Worm (Caenorhabditis elegans) whole organism, dauer: Measurements from ENCODE around the gene vps-2.
"Not testable (repeated sequence)": the region's sequence is repeated elsewhere in the genome, so short reads cannot be mapped to it uniquely, and the experiment has no call there.

Source experiments
- unc-62 ChIP-seq: sonication (generic microtip); optimal IDR thresholded peaks from 2 replicates; lab custom pipeline; 2017; ENCODE audit warnings: missing biosample characterization, missing genetic modification reagents, missing genetic modification characterization

The vps-2 gene

ce11 chrII:12790392-12790791 is 22.4 kb upstream of the vps-2 start:
- no peak for TF ChIP-seq unc-62

ce11 chrII:12789497-12789896 is 21.5 kb upstream of the vps-2 start:
- TF ChIP-seq unc-62 = no peak

ce11 chrII:12787831-12788248 is 19.8 kb upstream of the vps-2 start, which contains the start of gene alkb-7:
Gene alkb-7, minus strand, starts transcription at chrII:12788153.
- no peak for TF ChIP-seq unc-62

ce11 chrII:12785391-12785790 is 17.4 kb upstream of the vps-2 start, which contains the start of gene Y46G5A.15:
Gene Y46G5A.15, minus strand, starts transcription at chrII:12785416.
- no peak for TF ChIP-seq unc-62

ce11 chrII:12776379-12776778 is 8.4 kb upstream of the vps-2 start, which contains the start of gene Y46G5A.34:
Gene Y46G5A.34, plus strand, starts transcription at chrII:12776679.
- no peak for TF ChIP-seq unc-62

ce11 chrII:12774402-12774801 is 6.4 kb upstream of the vps-2 start, which contains the start of gene Y46G5A.14:
Gene Y46G5A.14, plus strand, starts transcription at chrII:12774702.
- no peak for TF ChIP-seq unc-62

- no peak for TF ChIP-seq unc-62
Observed at ce11 chrII:12769947-12770346, 1.9 kb upstream of the vps-2 start.

ce11 chrII:12767258-12767824 is 676 bp downstream of the vps-2 start:
- TF ChIP-seq unc-62 = no peak

- no peak for TF ChIP-seq unc-62
Observed at ce11 chrII:12766443-12767188, 1.4 kb downstream of the vps-2 start.

- no peak for TF ChIP-seq unc-62
Observed at ce11 chrII:12764476-12764875, 3.5 kb downstream of the vps-2 start.

ce11 chrII:12760497-12760896 is 7.5 kb downstream of the vps-2 start, which contains the start of gene cnp-2:
Gene cnp-2, plus strand, starts transcription at chrII:12760797.
- no peak for TF ChIP-seq unc-62

- no peak for TF ChIP-seq unc-62
Observed at ce11 chrII:12756180-12756579, 11.8 kb downstream of the vps-2 start, which contains the start of the genes Y46G5A.7 and Y46G5A.8. Gene Y46G5A.7, minus strand, starts transcription at chrII:12756332. Gene Y46G5A.8, plus strand, starts transcription at chrII:12756338.

ce11 chrII:12753725-12754124 is 14.3 kb downstream of the vps-2 start, which contains the start of gene Y46G5A.39:
Gene Y46G5A.39, minus strand, starts transcription at chrII:12753825.
- not testable (repeated sequence) for TF ChIP-seq unc-62

- no peak for TF ChIP-seq unc-62
Observed at ce11 chrII:12739306-12739705, 28.7 kb downstream of the vps-2 start.

- TF ChIP-seq unc-62 = no peak
Observed at ce11 chrII:12738284-12739201, 29.5 kb downstream of the vps-2 start, which contains the start of gene pisy-1. Gene pisy-1, minus strand, starts transcription at chrII:12738334.

ce11 chrII:12736579-12736978 is 31.4 kb downstream of the vps-2 start, which contains the start of gene snrp-200:
Gene snrp-200, minus strand, starts transcription at chrII:12736910.
- TF ChIP-seq unc-62 = no peak
